Worm (Caenorhabditis elegans) whole organism, mixed stage, embryonic: ENCODE data around the gene nhr-34.

ENCODE experiments used
- blmp-1 ChIP-seq: fragments of 150-350 bp; optimal IDR thresholded peaks from 2 replicates; lab custom pipeline; 2014; ENCODE audit warnings: missing biosample characterization, missing genetic modification characterization
- elt-1 ChIP-seq: sonication (generic microtip); optimal IDR thresholded peaks from 2 replicates; lab custom pipeline; 2017; ENCODE audit warnings: missing genetic modification characterization, mild to moderate bottlenecking, missing compliant biosample characterization, antibody characterized with exemption, moderate library complexity, borderline replicate concordance; ENCODE audit not compliant: insufficient read depth
- mab-5 ChIP-seq: fragments of 150-350 bp; optimal IDR thresholded peaks from 2 replicates; lab custom pipeline; 2014; ENCODE audit warnings: missing biosample characterization, missing genetic modification characterization
- mep-1 ChIP-seq: fragments of 150-350 bp; optimal IDR thresholded peaks from 2 replicates; lab custom pipeline; 2017; ENCODE audit warnings: missing biosample characterization, missing genetic modification reagents, missing genetic modification characterization, inconsistent platforms
- nhr-12 ChIP-seq: fragments of 150-350 bp; optimal IDR thresholded peaks from 2 replicates; lab custom pipeline; 2014; ENCODE audit warnings: missing biosample characterization, missing genetic modification characterization
- nhr-2 ChIP-seq: fragments of 150-350 bp; optimal IDR thresholded peaks from 2 replicates; lab custom pipeline; 2014; ENCODE audit warnings: missing biosample characterization, missing genetic modification characterization
- nhr-237 ChIP-seq: fragments of 150-350 bp; optimal IDR thresholded peaks from 2 replicates; lab custom pipeline; 2014; ENCODE audit warnings: missing biosample characterization, missing genetic modification characterization
- nhr-28 ChIP-seq: fragments of 150-350 bp; optimal IDR thresholded peaks from 2 replicates; lab custom pipeline; 2014; ENCODE audit warnings: missing biosample characterization, missing genetic modification characterization
- sptf-1 ChIP-seq: sonication (generic microtip); optimal IDR thresholded peaks from 2 replicates; lab custom pipeline; 2017; ENCODE audit warnings: mild to moderate bottlenecking, missing genetic modification characterization, moderate library complexity, missing compliant biosample characterization
- unc-39 ChIP-seq: fragments of 150-350 bp; optimal IDR thresholded peaks from 2 replicates; lab custom pipeline; 2014; ENCODE audit warnings: missing biosample characterization, missing genetic modification characterization

ce11 chrIV:9692874-9693273 is 17.4 kb upstream of the nhr-34 start, which contains the start of gene twk-9:
- TF ChIP-seq elt-1 (tag; lab: Kevin White, UChicago): no peak
- TF ChIP-seq nhr-12 (tag; lab: Kevin White, UChicago): no peak
- TF ChIP-seq unc-39 (tag; lab: Kevin White, UChicago): no peak
- TF ChIP-seq mep-1: no peak
- no peak for TF ChIP-seq nhr-2 (tag; lab: Kevin White, UChicago)
- TF ChIP-seq nhr-237 (tag; lab: Kevin White, UChicago): no peak
- no peak for TF ChIP-seq sptf-1 (tag; lab: Kevin White, UChicago)
- TF ChIP-seq mab-5 (tag; lab: Kevin White, UChicago): no peak
- no peak for TF ChIP-seq nhr-28
- no peak for TF ChIP-seq blmp-1 (tag; lab: Kevin White, UChicago)
